Fruit fly (Drosophila melanogaster) S2 (cell line): ENCODE results near the gene PK2-R1.

Experiments
- CG8478 ChIP-seq: fragments of >200 bp; optimal IDR thresholded peaks from 2 replicates; lab custom pipeline; 2018
- CTCF ChIP-seq, 2 experiments: fragments of >200 bp; optimal IDR thresholded peaks; 2 replicates each; lab custom pipeline; 2018

DNA sequence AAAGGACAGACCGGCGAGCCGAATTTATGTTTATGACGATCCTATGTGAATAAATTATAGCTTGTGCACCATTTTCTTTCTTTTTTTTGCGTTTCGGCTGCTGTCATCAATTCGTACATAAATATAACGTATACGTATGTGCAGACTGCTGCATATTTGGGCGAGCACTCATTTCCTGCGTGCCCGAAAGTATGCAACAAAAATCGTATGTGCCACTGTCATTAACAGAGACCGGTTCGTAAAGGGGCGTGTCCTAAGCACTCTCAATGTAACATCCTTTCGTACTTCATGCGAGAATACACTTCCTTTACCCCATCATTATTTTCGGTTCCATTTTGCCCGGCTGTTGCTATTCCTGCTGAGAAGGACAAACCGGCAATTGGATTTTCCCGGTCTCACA, 22.0 kb downstream of the PK2-R1 start:
- TF ChIP-seq CG8478 (lab: Kevin White, UChicago) (no peak), CTCF (optimal IDR thresholded peaks at IDR 0.05; lab: Kevin White, UChicago) (no peak)
